Fruit fly (Drosophila melanogaster) whole organism, prepupa: ENCODE data around the gene Catsup.

ENCODE experiments used
- Blimp-1 ChIP-seq: fragments of 200-800 bp; sonication (Bioruptor generic); optimal IDR thresholded peaks from 3 replicates; lab custom pipeline; 2017; ENCODE audit warnings: missing biosample characterization, missing genetic modification characterization, mild to moderate bottlenecking, moderate library complexity, missing genetic modification reagents
- CG10631 ChIP-seq: fragments of 200-800 bp; sonication (Bioruptor generic); optimal IDR thresholded peaks from 2 replicates; lab custom pipeline; 2016; ENCODE audit warnings: missing biosample characterization, missing genetic modification characterization
- CG10669 ChIP-seq: fragments of 200-800 bp; sonication (Bioruptor generic); optimal IDR thresholded peaks from 3 replicates; lab custom pipeline; 2018; ENCODE audit warnings: missing biosample characterization, mild to moderate bottlenecking, missing genetic modification characterization, moderate library complexity
- CG11294 ChIP-seq: fragments of 200-800 bp; sonication (Bioruptor generic); IDR thresholded peaks from 2 replicates; pipeline ENCODE4 v1.3.6; 2022; ENCODE audit warnings: missing biosample characterization, missing genetic modification characterization
- CG15336 ChIP-seq: fragments of 200-800 bp; sonication (Bioruptor generic); IDR thresholded peaks from 2 replicates; pipeline ENCODE4 v1.3.6; 2022; ENCODE audit warnings: missing biosample characterization, missing genetic modification characterization
- CG1621 ChIP-seq: fragments of 200-800 bp; sonication (Bioruptor generic); optimal IDR thresholded peaks from 3 replicates; lab custom pipeline; 2018; ENCODE audit warnings: missing biosample characterization, mild to moderate bottlenecking, missing genetic modification characterization
- CG16779 ChIP-seq: fragments of 200-800 bp; sonication (Bioruptor generic); optimal IDR thresholded peaks from 3 replicates; lab custom pipeline; 2017; ENCODE audit warnings: missing biosample characterization, mild to moderate bottlenecking, missing genetic modification characterization
- CG3032 ChIP-seq: fragments of 200-800 bp; optimal IDR thresholded peaks from 2 replicates; lab custom pipeline; 2019; ENCODE audit warnings: missing biosample characterization, mild to moderate bottlenecking, missing genetic modification characterization, moderate library complexity
- CG31627 ChIP-seq: fragments of 200-800 bp; sonication (Bioruptor generic); optimal IDR thresholded peaks from 3 replicates; lab custom pipeline; 2016; ENCODE audit warnings: missing biosample characterization, missing genetic modification characterization
- CG32006 ChIP-seq: fragments of 200-800 bp; sonication (Bioruptor generic); optimal IDR thresholded peaks from 3 replicates; lab custom pipeline; 2017; ENCODE audit warnings: missing biosample characterization, mild to moderate bottlenecking, missing genetic modification characterization
- CG34406 ChIP-seq: fragments of 200-800 bp; sonication (Bioruptor generic); optimal IDR thresholded peaks from 3 replicates; lab custom pipeline; 2016; ENCODE audit warnings: missing biosample characterization, missing genetic modification characterization
- CG3919 ChIP-seq: fragments of 200-800 bp; sonication (Bioruptor generic); optimal IDR thresholded peaks from 3 replicates; lab custom pipeline; 2016; ENCODE audit warnings: missing biosample characterization, missing genetic modification characterization
- CG4318 ChIP-seq: fragments of 200-800 bp; sonication (Bioruptor generic); optimal IDR thresholded peaks from 3 replicates; lab custom pipeline; 2017; ENCODE audit warnings: missing biosample characterization, mild to moderate bottlenecking, missing genetic modification characterization
- CG6163 ChIP-seq: fragments of 200-800 bp; sonication (Bioruptor generic); IDR thresholded peaks from 3 replicates; pipeline ENCODE4 v1.3.6; 2022; ENCODE audit warnings: missing biosample characterization, missing genetic modification characterization
- CG6276 ChIP-seq: fragments of 200-800 bp; sonication (Bioruptor generic); optimal IDR thresholded peaks from 2 replicates; lab custom pipeline; 2017; ENCODE audit warnings: missing biosample characterization, mild to moderate bottlenecking, missing genetic modification characterization
- CG6854 ChIP-seq: fragments of 200-800 bp; sonication (Bioruptor generic); optimal IDR thresholded peaks from 2 replicates; lab custom pipeline; 2017; ENCODE audit warnings: missing biosample characterization, mild to moderate bottlenecking, missing genetic modification characterization
- CG8119 ChIP-seq: fragments of 200-800 bp; sonication (Bioruptor generic); IDR thresholded peaks from 3 replicates; pipeline ENCODE4 v1.3.6; 2022; ENCODE audit warnings: missing biosample characterization, missing genetic modification characterization
- CG8319 ChIP-seq: fragments of 200-800 bp; sonication (Bioruptor generic); optimal IDR thresholded peaks from 3 replicates; lab custom pipeline; 2016; ENCODE audit warnings: missing biosample characterization, missing genetic modification characterization
- Eip75B ChIP-seq: fragments of 200-800 bp; sonication (Bioruptor generic); optimal IDR thresholded peaks from 3 replicates; lab custom pipeline; 2016; ENCODE audit warnings: missing biosample characterization, missing genetic modification characterization
- Eip93F ChIP-seq: fragments of 200-800 bp; sonication (Bioruptor generic); optimal IDR thresholded peaks from 2 replicates; lab custom pipeline; 2016; ENCODE audit warnings: missing biosample characterization, mild to moderate bottlenecking, missing genetic modification characterization
- Gug ChIP-seq: fragments of 200-800 bp; sonication (Bioruptor generic); IDR thresholded peaks from 2 replicates; pipeline ENCODE4 v1.3.6; 2022; ENCODE audit warnings: missing biosample characterization, missing genetic modification characterization
- Hr38 ChIP-seq: sonication (Bioruptor generic); optimal IDR thresholded peaks from 2 replicates; lab custom pipeline; 2016; ENCODE audit warnings: missing biosample characterization, missing genetic modification characterization
- Hr4 ChIP-seq: fragments of 200-800 bp; sonication (Bioruptor generic); optimal IDR thresholded peaks from 3 replicates; lab custom pipeline; 2016; ENCODE audit warnings: missing biosample characterization, missing genetic modification characterization
- Lpt ChIP-seq: fragments of 200-800 bp; sonication (Bioruptor generic); optimal IDR thresholded peaks from 3 replicates; lab custom pipeline; 2016; ENCODE audit warnings: missing biosample characterization, missing genetic modification characterization
- Sox102F ChIP-seq: fragments of 200-800 bp; sonication (Bioruptor generic); optimal IDR thresholded peaks from 2 replicates; lab custom pipeline; 2016; ENCODE audit warnings: missing biosample characterization, mild to moderate bottlenecking, missing genetic modification characterization
- Sox15 ChIP-seq: fragments of 200-800 bp; sonication (Bioruptor generic); optimal IDR thresholded peaks from 3 replicates; lab custom pipeline; 2016; ENCODE audit warnings: missing biosample characterization, missing genetic modification characterization
- dac ChIP-seq: fragments of 200-800 bp; sonication (Bioruptor generic); optimal IDR thresholded peaks from 2 replicates; lab custom pipeline; 2017; ENCODE audit warnings: missing biosample characterization, mild to moderate bottlenecking, missing genetic modification characterization
- dsx ChIP-seq: fragments of 200-800 bp; optimal IDR thresholded peaks from 3 replicates; lab custom pipeline; 2019; ENCODE audit warnings: missing biosample characterization, mild to moderate bottlenecking, missing genetic modification characterization, moderate library complexity; ENCODE audit not compliant: poor library complexity, severe bottlenecking
- eg ChIP-seq: fragments of 200-800 bp; sonication (Bioruptor generic); IDR thresholded peaks from 3 replicates; pipeline ENCODE4 v1.3.6; 2022; ENCODE audit warnings: missing biosample characterization, missing genetic modification characterization
- fd85E ChIP-seq: fragments of 200-800 bp; sonication (Bioruptor generic); optimal IDR thresholded peaks from 3 replicates; lab custom pipeline; 2016; ENCODE audit warnings: missing biosample characterization, missing genetic modification characterization
- fkh ChIP-seq: fragments of 200-800 bp; sonication (Bioruptor generic); optimal IDR thresholded peaks from 3 replicates; lab custom pipeline; 2017; ENCODE audit warnings: missing biosample characterization, mild to moderate bottlenecking, missing genetic modification characterization, moderate library complexity
- lz ChIP-seq: fragments of 200-800 bp; sonication (Bioruptor generic); optimal IDR thresholded peaks from 3 replicates; lab custom pipeline; 2016; ENCODE audit warnings: missing biosample characterization, missing genetic modification characterization
- spab ChIP-seq: fragments of 200-800 bp; sonication (Bioruptor generic); optimal IDR thresholded peaks from 2 replicates; lab custom pipeline; 2017; ENCODE audit warnings: missing biosample characterization, mild to moderate bottlenecking, missing genetic modification characterization, missing genetic modification reagents
- svp ChIP-seq: fragments of 200-800 bp; sonication (Bioruptor generic); peaks from one replicate; lab custom pipeline; 2016; ENCODE audit warnings: missing biosample characterization, missing genetic modification characterization
- vri ChIP-seq: fragments of 200-800 bp; sonication (Bioruptor generic); optimal IDR thresholded peaks from 3 replicates; lab custom pipeline; 2016; ENCODE audit warnings: missing biosample characterization, mild to moderate bottlenecking, missing genetic modification characterization

Gene Catsup

dm6 chr2L:19057799-19058198 lies 16.1 kb downstream of the Catsup start:
- no peak for TF ChIP-seq CG34406 (GFP tag; lab: Kevin White, UChicago)
- TF ChIP-seq fkh (GFP tag; lab: Kevin White, UChicago) = no peak
- TF ChIP-seq CG16779 = no peak
- TF ChIP-seq Blimp-1 (GFP tag; lab: Kevin White, UChicago) = no peak
- TF ChIP-seq Gug (GFP tag; lab: Robert Waterston, UW) = no peak
- TF ChIP-seq Lpt (GFP tag; lab: Kevin White, UChicago) = no peak
- no peak for TF ChIP-seq lz (GFP tag; lab: Kevin White, UChicago)
- TF ChIP-seq CG15336 (GFP tag; lab: Robert Waterston, UW) = no peak
- no peak for TF ChIP-seq CG10669 (GFP tag; lab: Kevin White, UChicago)
- TF ChIP-seq, all 60 proteins: peak for 0

- TF ChIP-seq CG6163 (GFP tag; lab: Robert Waterston, UW) (peak; percentile 71), CG3032 (tag; lab: Kevin White, UChicago) (peak; percentile 21), svp (GFP tag; lab: Kevin White, UChicago) (no peak), CG1621 (peak; percentile 16), Sox102F (GFP tag; lab: Kevin White, UChicago) (no peak), CG10669 (GFP tag; lab: Kevin White, UChicago) (no peak), eg (GFP tag; lab: Robert Waterston, UW) (peak; percentile 78), CG15336 (GFP tag; lab: Robert Waterston, UW) (peak; percentile 49), Hr4 (GFP tag; lab: Kevin White, UChicago) (peak; percentile 72), CG6276 (GFP tag; lab: Kevin White, UChicago) (no peak), CG6854 (GFP tag; lab: Kevin White, UChicago) (no peak)
Measured at dm6 chr2L:19058916-19059315, 17.3 kb downstream of the Catsup start, which contains the start of gene Phlpp. Phlpp (plus strand) TSS chr2L:19059129.

dm6 chr2L:19063090-19063692 lies 21.5 kb downstream of the Catsup start, which contains the start of gene Dus4:
Dus4 (plus strand) TSS chr2L:19063295.
- TF ChIP-seq CG34406 (GFP tag; lab: Kevin White, UChicago) = no peak
- TF ChIP-seq Sox102F (GFP tag; lab: Kevin White, UChicago) = no peak
- TF ChIP-seq Hr38 = no peak
- TF ChIP-seq CG8319 (GFP tag; lab: Kevin White, UChicago) = no peak
- no peak for TF ChIP-seq CG4318 (GFP tag; lab: Kevin White, UChicago)
- TF ChIP-seq Hr4 (GFP tag; lab: Kevin White, UChicago) = no peak
- no peak for TF ChIP-seq Eip75B (GFP tag; lab: Kevin White, UChicago)
- no peak for TF ChIP-seq CG32006
- no peak for TF ChIP-seq vri (GFP tag; lab: Kevin White, UChicago)
- TF ChIP-seq dac (GFP tag; lab: Kevin White, UChicago) = no peak
- no peak for TF ChIP-seq CG31627
- TF ChIP-seq Sox15 (GFP tag; lab: Kevin White, UChicago) = no peak
- TF ChIP-seq CG10669 (GFP tag; lab: Kevin White, UChicago) = no peak
- no peak for TF ChIP-seq Lpt (GFP tag; lab: Kevin White, UChicago)
- TF ChIP-seq CG11294 (GFP tag; lab: Robert Waterston, UW) = no peak
- TF ChIP-seq CG16779 = no peak
- no peak for TF ChIP-seq dsx (GFP tag; lab: Kevin White, UChicago)

dm6 chr2L:19064706-19065105 lies 23.0 kb downstream of the Catsup start, which contains the start of gene CG17343:
CG17343 (plus strand) TSS chr2L:19064929.
- TF ChIP-seq CG10631 (GFP tag; lab: Kevin White, UChicago) (no peak), CG3919 (GFP tag; lab: Kevin White, UChicago) (no peak), Eip93F (GFP tag; lab: Kevin White, UChicago) (no peak), Gug (GFP tag; lab: Robert Waterston, UW) (no peak), spab (GFP tag; lab: Kevin White, UChicago) (no peak), CG11294 (GFP tag; lab: Robert Waterston, UW) (no peak), CG8119 (GFP tag; lab: Robert Waterston, UW) (no peak), fd85E (no peak)
